Fruit fly (Drosophila melanogaster) whole organism, embryonic: Measurements from ENCODE around the gene CG46458.

Experiments used
- CG10267 ChIP-seq: fragments of 200-800 bp; sonication (Bioruptor generic); optimal IDR thresholded peaks from 2 replicates; lab custom pipeline; 2018; ENCODE audit warnings: missing biosample characterization, mild to moderate bottlenecking, missing genetic modification characterization, moderate library complexity
- CG10565 ChIP-seq: fragments of 200-800 bp; sonication (Bioruptor generic); optimal IDR thresholded peaks from 3 replicates; lab custom pipeline; 2016; ENCODE audit warnings: missing biosample characterization, mild to moderate bottlenecking, missing genetic modification characterization
- CG10654 ChIP-seq: fragments of 200-800 bp; sonication (Bioruptor generic); optimal IDR thresholded peaks from 2 replicates; lab custom pipeline; 2016; ENCODE audit warnings: missing biosample characterization, missing genetic modification characterization
- CG10959 ChIP-seq: fragments of 200-800 bp; sonication (Bioruptor generic); IDR thresholded peaks from 2 replicates; pipeline ENCODE4 v1.3.6; 2022; ENCODE audit warnings: missing biosample characterization, missing genetic modification characterization
- CG17385 ChIP-seq: fragments of 200-800 bp; sonication (Bioruptor generic); optimal IDR thresholded peaks from 3 replicates; lab custom pipeline; 2018; ENCODE audit warnings: missing biosample characterization, mild to moderate bottlenecking, missing genetic modification characterization
- CG17568 ChIP-seq: fragments of 200-800 bp; sonication (Bioruptor generic); optimal IDR thresholded peaks from 2 replicates; lab custom pipeline; 2018; ENCODE audit warnings: missing biosample characterization, mild to moderate bottlenecking, missing genetic modification characterization, moderate library complexity
- Dbx ChIP-seq: fragments of 200-800 bp; sonication (Bioruptor generic); IDR thresholded peaks from 3 replicates; pipeline ENCODE4 v1.3.6; 2022; ENCODE audit warnings: missing biosample characterization, missing genetic modification characterization
- Sox102F ChIP-seq: fragments of 200-800 bp; sonication (Bioruptor generic); optimal IDR thresholded peaks from 2 replicates; lab custom pipeline; 2018; ENCODE audit warnings: missing biosample characterization, mild to moderate bottlenecking, missing genetic modification characterization, moderate library complexity
- pb ChIP-seq: fragments of 200-800 bp; sonication (Bioruptor generic); optimal IDR thresholded peaks from 3 replicates; lab custom pipeline; 2016; ENCODE audit warnings: missing biosample characterization, missing genetic modification characterization
- seq ChIP-seq: fragments of 200-800 bp; sonication (Bioruptor generic); IDR thresholded peaks from 2 replicates; pipeline ENCODE4 v1.3.6; 2022; ENCODE audit warnings: missing biosample characterization, missing genetic modification characterization

DNA sequence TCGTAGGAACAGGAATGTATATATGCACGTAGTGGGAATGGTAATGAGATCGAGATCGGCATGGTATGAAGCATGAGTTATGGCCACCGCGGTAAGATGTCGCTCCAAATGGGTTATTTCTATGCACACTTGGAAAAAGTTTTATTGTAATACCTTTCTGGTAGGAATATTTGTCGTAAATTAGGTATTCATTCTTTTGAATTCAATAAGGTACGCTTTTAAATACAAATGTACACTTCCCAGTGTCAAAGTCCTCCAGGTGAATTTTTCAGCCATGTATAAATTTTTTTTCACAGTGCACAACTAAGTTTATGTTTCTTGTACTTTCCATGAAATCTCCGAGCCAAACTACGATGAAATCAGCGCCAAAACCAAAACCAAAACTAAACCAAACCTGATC lies 88.9 kb downstream of the CG46458 start:
- TF ChIP-seq CG10959 (GFP tag; lab: Robert Waterston, UW) (no peak), pb (no peak), CG17385 (no peak), CG10267 (peak; percentile 22), Dbx (GFP tag; lab: Robert Waterston, UW) (no peak), CG10654 (GFP tag; lab: Kevin White, UChicago) (no peak), CG17568 (GFP tag; lab: Kevin White, UChicago) (no peak), Sox102F (no peak), seq (no peak), CG10565 (GFP tag; lab: Kevin White, UChicago) (no peak)
